Worm (Caenorhabditis elegans): Measurements from ENCODE around the gene F46F2.5.

The F46F2.5 gene

ce11 chrX:15262423-15262822 is at the start of gene F46F2.5:
F46F2.5 (plus strand) TSS chrX:15262723.
- no peak for TF ChIP-seq ztf-29 (GFP tag; IDR thresholded peaks at IDR 0.05)
- no peak for TF ChIP-seq cog-1 (tag; optimal IDR thresholded peaks at IDR 0.05)
- TF ChIP-seq flt-1 (GFP tag; IDR thresholded peaks at IDR 0.05), result no peak
- TF ChIP-seq med-1 (GFP tag; optimal IDR thresholded peaks at IDR 0.05; ENCODE audit: insufficient read depth), result no peak
- no peak for TF ChIP-seq klf-2 (GFP tag; conservative IDR thresholded peaks at IDR 0.05)
- TF ChIP-seq ref-1 (GFP tag; conservative IDR thresholded peaks at IDR 0.05), result no peak

ce11 chrX:15213182-15213829 is 49.2 kb upstream of the F46F2.5 start, which contains the start of the genes H03A11.13 and famk-1:
H03A11.13 (minus strand) TSS chrX:15213232.
famk-1 (minus strand) TSS chrX:15213259.
- TF ChIP-seq med-1 (GFP tag; optimal IDR thresholded peaks at IDR 0.05; ENCODE audit: insufficient read depth) (no peak), cog-1 (tag; optimal IDR thresholded peaks at IDR 0.05) (no peak), klf-2 (GFP tag; conservative IDR thresholded peaks at IDR 0.05) (no peak), ztf-29 (GFP tag; IDR thresholded peaks at IDR 0.05) (no peak), flt-1 (GFP tag; IDR thresholded peaks at IDR 0.05) (no peak), ztf-23 (GFP tag; IDR thresholded peaks at IDR 0.05) (no peak)

ce11 chrX:15215272-15215671 is 47.3 kb upstream of the F46F2.5 start:
- no peak for TF ChIP-seq cog-1 (tag; optimal IDR thresholded peaks at IDR 0.05)
- no peak for TF ChIP-seq T22C8.4 (GFP tag; IDR thresholded peaks at IDR 0.05)
- no peak for TF ChIP-seq tab-1 (GFP tag; IDR thresholded peaks at IDR 0.05)
- no peak for TF ChIP-seq ztf-29 (GFP tag; IDR thresholded peaks at IDR 0.05)
- no peak for TF ChIP-seq ref-1 (GFP tag; conservative IDR thresholded peaks at IDR 0.05)
- no peak for TF ChIP-seq klf-2 (GFP tag; conservative IDR thresholded peaks at IDR 0.05)
- no peak for TF ChIP-seq med-1 (GFP tag; optimal IDR thresholded peaks at IDR 0.05; ENCODE audit: insufficient read depth)
- TF ChIP-seq ztf-23 (GFP tag; IDR thresholded peaks at IDR 0.05), result no peak
- TF ChIP-seq flt-1 (GFP tag; IDR thresholded peaks at IDR 0.05), result no peak

ce11 chrX:15221107-15221506 is 41.4 kb upstream of the F46F2.5 start:
- TF ChIP-seq klf-2 (GFP tag; conservative IDR thresholded peaks at IDR 0.05) (no peak), cog-1 (tag; optimal IDR thresholded peaks at IDR 0.05) (no peak), tab-1 (GFP tag; IDR thresholded peaks at IDR 0.05) (no peak), ref-1 (GFP tag; conservative IDR thresholded peaks at IDR 0.05) (no peak), ztf-23 (GFP tag; IDR thresholded peaks at IDR 0.05) (no peak), med-1 (GFP tag; optimal IDR thresholded peaks at IDR 0.05; ENCODE audit: insufficient read depth) (no peak), ztf-29 (GFP tag; IDR thresholded peaks at IDR 0.05) (no peak), flt-1 (GFP tag; IDR thresholded peaks at IDR 0.05) (no peak), T22C8.4 (GFP tag; IDR thresholded peaks at IDR 0.05) (no peak)

- TF ChIP-seq ztf-23 (GFP tag; IDR thresholded peaks at IDR 0.05) (no peak), flt-1 (GFP tag; IDR thresholded peaks at IDR 0.05) (no peak), T22C8.4 (GFP tag; IDR thresholded peaks at IDR 0.05) (no peak), cog-1 (tag; optimal IDR thresholded peaks at IDR 0.05) (no peak), ztf-29 (GFP tag; IDR thresholded peaks at IDR 0.05) (no peak), klf-2 (GFP tag; conservative IDR thresholded peaks at IDR 0.05) (no peak), ref-1 (GFP tag; conservative IDR thresholded peaks at IDR 0.05) (no peak), med-1 (GFP tag; optimal IDR thresholded peaks at IDR 0.05; ENCODE audit: insufficient read depth) (no peak), tab-1 (GFP tag; IDR thresholded peaks at IDR 0.05) (no peak)
These were observed 40.5 kb upstream of the F46F2.5 start for ce11 chrX:15221865-15222551.

ce11 chrX:15222789-15223188 is 39.7 kb upstream of the F46F2.5 start:
- TF ChIP-seq klf-2 (GFP tag; conservative IDR thresholded peaks at IDR 0.05) (no peak), med-1 (GFP tag; optimal IDR thresholded peaks at IDR 0.05; ENCODE audit: insufficient read depth) (no peak), ztf-29 (GFP tag; IDR thresholded peaks at IDR 0.05) (no peak), ref-1 (GFP tag; conservative IDR thresholded peaks at IDR 0.05) (no peak), T22C8.4 (GFP tag; IDR thresholded peaks at IDR 0.05) (no peak), flt-1 (GFP tag; IDR thresholded peaks at IDR 0.05) (no peak), cog-1 (tag; optimal IDR thresholded peaks at IDR 0.05) (no peak), tab-1 (GFP tag; IDR thresholded peaks at IDR 0.05) (no peak), ztf-23 (GFP tag; IDR thresholded peaks at IDR 0.05) (no peak)

ce11 chrX:15224128-15224527 is 38.4 kb upstream of the F46F2.5 start:
- no peak for TF ChIP-seq ztf-29 (GFP tag; IDR thresholded peaks at IDR 0.05)
- no peak for TF ChIP-seq klf-2 (GFP tag; conservative IDR thresholded peaks at IDR 0.05)
- TF ChIP-seq cog-1 (tag; optimal IDR thresholded peaks at IDR 0.05), result no peak
- TF ChIP-seq med-1 (GFP tag; optimal IDR thresholded peaks at IDR 0.05; ENCODE audit: insufficient read depth), result no peak
- no peak for TF ChIP-seq ztf-23 (GFP tag; IDR thresholded peaks at IDR 0.05)
- no peak for TF ChIP-seq tab-1 (GFP tag; IDR thresholded peaks at IDR 0.05)
- TF ChIP-seq flt-1 (GFP tag; IDR thresholded peaks at IDR 0.05), result no peak
- no peak for TF ChIP-seq T22C8.4 (GFP tag; IDR thresholded peaks at IDR 0.05)
- TF ChIP-seq ref-1 (GFP tag; conservative IDR thresholded peaks at IDR 0.05), result no peak

- TF ChIP-seq flt-1 (GFP tag; IDR thresholded peaks at IDR 0.05) (no peak), cog-1 (tag; optimal IDR thresholded peaks at IDR 0.05) (no peak), ref-1 (GFP tag; conservative IDR thresholded peaks at IDR 0.05) (no peak)
These were observed 37.3 kb upstream of the F46F2.5 start for ce11 chrX:15225180-15225724.

ce11 chrX:15229174-15229573 is 33.3 kb upstream of the F46F2.5 start:
- TF ChIP-seq flt-1 (GFP tag; IDR thresholded peaks at IDR 0.05) (no peak), med-1 (GFP tag; optimal IDR thresholded peaks at IDR 0.05; ENCODE audit: insufficient read depth) (no peak), tab-1 (GFP tag; IDR thresholded peaks at IDR 0.05) (no peak), T22C8.4 (GFP tag; IDR thresholded peaks at IDR 0.05) (no peak), ref-1 (GFP tag; conservative IDR thresholded peaks at IDR 0.05) (no peak), ztf-23 (GFP tag; IDR thresholded peaks at IDR 0.05) (no peak), cog-1 (tag; optimal IDR thresholded peaks at IDR 0.05) (no peak), klf-2 (GFP tag; conservative IDR thresholded peaks at IDR 0.05) (no peak), ztf-29 (GFP tag; IDR thresholded peaks at IDR 0.05) (no peak)
